Fruit fly (Drosophila melanogaster): ENCODE results near the gene CG4911.

The CG4911 gene

DNA sequence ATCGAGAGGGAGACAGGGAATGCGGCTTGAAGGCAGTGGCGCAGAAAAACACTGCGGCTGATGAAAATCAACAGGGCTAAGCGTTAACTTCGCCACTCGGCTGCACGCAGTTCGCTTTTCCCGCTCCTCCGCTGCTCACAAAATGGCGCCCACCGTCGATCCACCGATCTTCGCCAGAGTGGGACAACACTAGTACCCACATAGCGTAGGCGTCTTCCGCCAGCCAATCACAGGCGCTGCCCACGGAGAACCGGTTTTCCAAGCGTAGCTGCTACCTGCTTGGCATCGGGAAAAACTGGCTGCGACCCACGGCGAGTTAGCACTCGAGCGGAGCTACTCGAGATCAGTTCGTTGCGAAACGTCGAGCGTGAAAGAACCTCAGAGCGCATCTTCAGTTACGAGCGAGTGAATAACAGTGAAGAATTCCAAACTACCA, 31.5 kb downstream of the CG4911 start, which contains the start of gene Doc1 (continued):
- TF ChIP-seq CG3163 (GFP tag; optimal IDR thresholded peaks at IDR 0.05) (no peak), CG15479 (GFP tag; optimal IDR thresholded peaks at IDR 0.05) (peak; percentile 78), Camta (GFP tag; optimal IDR thresholded peaks at IDR 0.05) (no peak), CG4424 (GFP tag; optimal IDR thresholded peaks at IDR 0.05) (no peak), ci (GFP tag; IDR thresholded peaks at IDR 0.05) (0 out of 3 replicates have a peak, but pooled peaks have one; percentile 27), CG10267 (tag; optimal IDR thresholded peaks at IDR 0.05) (no peak), CG6854 (GFP tag; optimal IDR thresholded peaks at IDR 0.05) (no peak), cwo (GFP tag; optimal IDR thresholded peaks at IDR 0.05) (no peak), CG18599 (GFP tag; optimal IDR thresholded peaks at IDR 0.05) (no peak), pzg (GFP tag; optimal IDR thresholded peaks at IDR 0.05) (no peak), vfl (GFP tag; optimal IDR thresholded peaks at IDR 0.05) (peak; percentile 25), hkb (optimal IDR thresholded peaks at IDR 0.05) (no peak), hkb (GFP tag; IDR thresholded peaks at IDR 0.05) (0 out of 2 replicates have a peak, but pooled peaks have one; percentile 21), CG13287 (GFP tag; IDR thresholded peaks at IDR 0.05; ENCODE audit: partially characterized antibody) (0 out of 2 replicates have a peak, but pooled peaks have one; percentile 11), CG12219 (GFP tag; optimal IDR thresholded peaks at IDR 0.05) (no peak), tna (GFP tag; IDR thresholded peaks at IDR 0.05; ENCODE audit: partially characterized antibody) (no peak), lilli (GFP tag; optimal IDR thresholded peaks at IDR 0.05) (no peak), cad (GFP tag; optimal IDR thresholded peaks at IDR 0.05) (no peak), zfh1 (GFP tag; IDR thresholded peaks at IDR 0.05) (0 out of 3 replicates have a peak, but pooled peaks have one; percentile 16), Scr (GFP tag; IDR thresholded peaks at IDR 0.05; ENCODE audit: partially characterized antibody) (peak; percentile 30; the same call in 1 of the 2 replicates), CG2199 (GFP tag; IDR thresholded peaks at IDR 0.05) (0 out of 3 replicates have a peak, but pooled peaks have one; percentile 40), ro (GFP tag; IDR thresholded peaks at IDR 0.05) (no peak), pros (GFP tag; optimal IDR thresholded peaks at IDR 0.05) (peak; percentile 41), CG6654 (GFP tag; optimal IDR thresholded peaks at IDR 0.05) (no peak), dm (GFP tag; optimal IDR thresholded peaks at IDR 0.05) (no peak), Atf3 (GFP tag; optimal IDR thresholded peaks at IDR 0.05) (no peak), zen2 (GFP tag; IDR thresholded peaks at IDR 0.05; ENCODE audit: partially characterized antibody) (0 out of 3 replicates have a peak, but pooled peaks have one; percentile 40), trem (tag; optimal IDR thresholded peaks at IDR 0.05) (no peak), CG4707 (GFP tag; optimal IDR thresholded peaks at IDR 0.05) (no peak), Pdp1 (GFP tag; optimal IDR thresholded peaks at IDR 0.05) (peak in 1 of 2 experiments; percentile 13), Stat92E (GFP tag; optimal IDR thresholded peaks at IDR 0.05) (peak in 1 of 3 experiments; percentile 27), eve (GFP tag; optimal IDR thresholded peaks at IDR 0.05) (no peak), CG6791 (GFP tag; IDR thresholded peaks at IDR 0.05; ENCODE audit: partially characterized antibody) (peak; percentile 61; the same call in 2 of the 3 replicates), crp (GFP tag; optimal IDR thresholded peaks at IDR 0.05) (no peak)

DNA sequence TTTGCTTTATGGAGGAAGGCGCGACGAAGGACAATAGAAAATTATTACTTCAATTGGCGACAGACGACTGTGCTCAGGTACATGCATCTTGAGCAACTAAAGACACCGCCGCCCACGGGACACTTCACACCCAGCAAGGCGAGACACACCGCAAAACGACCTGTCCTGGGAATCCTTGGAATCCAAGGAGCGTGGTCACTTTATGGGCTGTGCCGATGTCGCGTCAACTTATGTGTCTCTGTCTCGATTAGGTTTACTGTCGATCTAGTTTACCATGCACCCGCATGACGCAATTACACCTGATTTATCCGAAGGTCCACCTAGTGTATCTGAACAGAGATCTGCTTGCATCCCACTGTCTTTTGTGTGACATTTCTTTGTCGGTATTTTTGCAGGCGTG, 33.3 kb downstream of the CG4911 start:
- TF ChIP-seq D (optimal IDR thresholded peaks at IDR 0.05), result no peak
- TF ChIP-seq D (GFP tag; optimal IDR thresholded peaks at IDR 0.05), result no peak
- no peak for TF ChIP-seq corto (GFP tag; optimal IDR thresholded peaks at IDR 0.05)
- TF ChIP-seq cad (GFP tag; optimal IDR thresholded peaks at IDR 0.05), result peak; percentile 58
- TF ChIP-seq zen (tag; optimal IDR thresholded peaks at IDR 0.05), result peak; percentile 88
- no peak for TF ChIP-seq aop (GFP tag; IDR thresholded peaks at IDR 0.05)
